Fruit fly (Drosophila melanogaster) whole organism, embryonic: Measurements from ENCODE around the gene CG17187.

Source experiments
- CG11247 ChIP-seq: fragments of 200-800 bp; sonication (Bioruptor generic); IDR thresholded peaks from 2 replicates; pipeline ENCODE4 v1.3.6; 2022; ENCODE audit warnings: missing biosample characterization, missing genetic modification characterization
- CG11398 ChIP-seq: fragments of 200-800 bp; sonication (Bioruptor generic); optimal IDR thresholded peaks from 2 replicates; lab custom pipeline; 2016; ENCODE audit warnings: missing biosample characterization, missing genetic modification characterization
- CG12769 ChIP-seq: fragments of 200-800 bp; sonication (Bioruptor generic); optimal IDR thresholded peaks from 2 replicates; lab custom pipeline; 2019; ENCODE audit warnings: missing biosample characterization, mild to moderate bottlenecking, missing genetic modification characterization, moderate library complexity
- CG14710 ChIP-seq: fragments of 200-800 bp; sonication (Bioruptor generic); optimal IDR thresholded peaks from 3 replicates; lab custom pipeline; 2019; ENCODE audit warnings: missing biosample characterization, mild to moderate bottlenecking, missing genetic modification characterization, moderate library complexity
- CG1529 ChIP-seq: fragments of 200-800 bp; sonication (Bioruptor generic); optimal IDR thresholded peaks from 3 replicates; lab custom pipeline; 2018; ENCODE audit warnings: missing biosample characterization, missing genetic modification characterization
- CG1602 ChIP-seq: fragments of 200-800 bp; sonication (Bioruptor generic); optimal IDR thresholded peaks from 3 replicates; lab custom pipeline; 2016; ENCODE audit warnings: missing biosample characterization, missing genetic modification characterization
- CG17385 ChIP-seq: fragments of 200-800 bp; sonication (Bioruptor generic); optimal IDR thresholded peaks from 3 replicates; lab custom pipeline; 2018; ENCODE audit warnings: missing biosample characterization, mild to moderate bottlenecking, missing genetic modification characterization
- CG31224 ChIP-seq: fragments of 200-800 bp; sonication (Bioruptor generic); IDR thresholded peaks from 2 replicates; pipeline ENCODE4 v1.3.6; 2022; ENCODE audit warnings: missing biosample characterization, missing genetic modification characterization
- CG4282 ChIP-seq: fragments of 200-800 bp; sonication (Bioruptor generic); optimal IDR thresholded peaks from 2 replicates; lab custom pipeline; 2016; ENCODE audit warnings: missing biosample characterization, missing genetic modification characterization
- CG4854 ChIP-seq: fragments of 200-800 bp; sonication (Bioruptor generic); optimal IDR thresholded peaks from 2 replicates; lab custom pipeline; 2016; ENCODE audit warnings: missing biosample characterization, missing genetic modification characterization, inconsistent platforms
- CG6175 ChIP-seq: fragments of 200-800 bp; sonication (Bioruptor generic); IDR thresholded peaks from 3 replicates; pipeline ENCODE4 v1.3.6; 2022; ENCODE audit warnings: missing biosample characterization, missing genetic modification characterization
- CG7372 ChIP-seq: fragments of 200-800 bp; sonication (Bioruptor generic); IDR thresholded peaks from 2 replicates; pipeline ENCODE4 v1.3.6; 2022; ENCODE audit warnings: missing biosample characterization, missing genetic modification characterization
- CG7745 ChIP-seq: fragments of 200-800 bp; sonication (Bioruptor generic); optimal IDR thresholded peaks from 2 replicates; lab custom pipeline; 2018; ENCODE audit warnings: missing biosample characterization, mild to moderate bottlenecking, missing genetic modification characterization, moderate library complexity
- CG8944 ChIP-seq: fragments of 200-800 bp; sonication (Bioruptor generic); optimal IDR thresholded peaks from 3 replicates; lab custom pipeline; 2016; ENCODE audit warnings: missing biosample characterization, missing genetic modification characterization
- CG9609 ChIP-seq: fragments of 200-800 bp; sonication (Bioruptor generic); optimal IDR thresholded peaks from 3 replicates; lab custom pipeline; 2016; ENCODE audit warnings: missing biosample characterization, missing genetic modification characterization
- Fer3 ChIP-seq: fragments of 200-800 bp; sonication (Bioruptor generic); optimal IDR thresholded peaks from 2 replicates; lab custom pipeline; 2018; ENCODE audit warnings: missing biosample characterization, mild to moderate bottlenecking, missing genetic modification characterization, moderate library complexity
- Lhr ChIP-seq: fragments of 200-800 bp; sonication (Bioruptor generic); optimal IDR thresholded peaks from 3 replicates; lab custom pipeline; 2017; ENCODE audit warnings: mild to moderate bottlenecking, missing biosample characterization, missing genetic modification reagents, missing genetic modification characterization
- Optix ChIP-seq: fragments of 200-800 bp; sonication (Bioruptor generic); IDR thresholded peaks from 3 replicates; pipeline ENCODE4 v1.3.6; 2022; ENCODE audit warnings: missing biosample characterization, missing genetic modification characterization
- Pdp1 ChIP-seq, 2 experiments: fragments of 200-800 bp; sonication (Bioruptor generic); optimal IDR thresholded peaks; 3 replicates each; lab custom pipeline; 2016; ENCODE audit warnings: missing biosample characterization in 2 of 2, missing genetic modification characterization in 2 of 2, mild to moderate bottlenecking in 1 of 2, moderate library complexity in 1 of 2
- Side ChIP-seq: fragments of 200-800 bp; sonication (Bioruptor generic); optimal IDR thresholded peaks from 2 replicates; lab custom pipeline; 2016; ENCODE audit warnings: missing biosample characterization, missing genetic modification characterization
- Sry-β ChIP-seq: fragments of 200-800 bp; sonication (Bioruptor generic); optimal IDR thresholded peaks from 2 replicates; lab custom pipeline; 2018; ENCODE audit warnings: missing biosample characterization, mild to moderate bottlenecking, missing genetic modification characterization, moderate library complexity
- Taf1 ChIP-seq: fragments of 200-800 bp; sonication (Bioruptor generic); IDR thresholded peaks from 2 replicates; pipeline ENCODE4 v1.3.6; 2022; ENCODE audit warnings: missing biosample characterization, missing genetic modification characterization
- Usf ChIP-seq: fragments of 200-800 bp; sonication (Bioruptor generic); optimal IDR thresholded peaks from 2 replicates; lab custom pipeline; 2017; ENCODE audit warnings: missing genotype, missing biosample characterization, missing genetic modification characterization
- YL-1 ChIP-seq: fragments of 200-800 bp; sonication (Bioruptor generic); optimal IDR thresholded peaks from 3 replicates; lab custom pipeline; 2017; ENCODE audit warnings: missing biosample characterization, mild to moderate bottlenecking, missing genetic modification characterization
- al ChIP-seq: fragments of 200-800 bp; sonication (Bioruptor generic); IDR thresholded peaks from 2 replicates; pipeline ENCODE4 v1.3.6; 2022; ENCODE audit warnings: missing biosample characterization, missing genetic modification characterization
- aop ChIP-seq: fragments of 200-800 bp; sonication (Bioruptor generic); IDR thresholded peaks from 2 replicates; pipeline ENCODE4 v1.3.6; 2022; ENCODE audit warnings: missing biosample characterization, missing genetic modification characterization
- bbx ChIP-seq: fragments of 200-800 bp; sonication (Bioruptor generic); IDR thresholded peaks from 2 replicates; pipeline ENCODE4 v1.3.6; 2022; ENCODE audit warnings: missing biosample characterization, missing genetic modification characterization; ENCODE audit not compliant: partially characterized antibody
- caup ChIP-seq: fragments of 200-800 bp; sonication (Bioruptor generic); optimal IDR thresholded peaks from 3 replicates; lab custom pipeline; 2017; ENCODE audit warnings: missing biosample characterization, mild to moderate bottlenecking, missing genetic modification characterization, moderate library complexity; ENCODE audit not compliant: severe bottlenecking
- cg ChIP-seq: fragments of 200-800 bp; sonication (Bioruptor generic); optimal IDR thresholded peaks from 3 replicates; lab custom pipeline; 2019; ENCODE audit warnings: missing biosample characterization, mild to moderate bottlenecking, missing genetic modification characterization, moderate library complexity
- cwo ChIP-seq: fragments of 200-800 bp; sonication (Bioruptor generic); optimal IDR thresholded peaks from 3 replicates; lab custom pipeline; 2017; ENCODE audit warnings: missing biosample characterization, missing genetic modification characterization, mild to moderate bottlenecking, moderate library complexity, missing genetic modification reagents
- dpn ChIP-seq, 2 experiments: fragments of 200-800 bp; sonication (Bioruptor generic); optimal IDR thresholded peaks; 3 replicates each; lab custom pipeline; 2016; ENCODE audit warnings: missing biosample characterization in 2 of 2, missing genetic modification characterization in 2 of 2
- ems ChIP-seq: fragments of 200-800 bp; sonication (Bioruptor generic); optimal IDR thresholded peaks from 3 replicates; lab custom pipeline; 2016; ENCODE audit warnings: missing biosample characterization, missing genetic modification characterization
- en ChIP-seq: fragments of 200-800 bp; sonication (Bioruptor generic); optimal IDR thresholded peaks from 2 replicates; lab custom pipeline; 2016; ENCODE audit warnings: missing biosample characterization, missing genetic modification characterization
- esg ChIP-seq: fragments of 200-800 bp; sonication (Bioruptor generic); conservative IDR thresholded peaks from 2 replicates; pipeline ENCODE4 v1.3.6; 2022; ENCODE audit warnings: missing biosample characterization, missing genetic modification characterization
- exex ChIP-seq: fragments of 200-800 bp; sonication (Bioruptor generic); optimal IDR thresholded peaks from 4 replicates; lab custom pipeline; 2018; ENCODE audit warnings: missing biosample characterization, mild to moderate bottlenecking, missing genetic modification characterization, moderate library complexity
- gro ChIP-seq: fragments of 200-800 bp; sonication (Bioruptor generic); optimal IDR thresholded peaks from 2 replicates; lab custom pipeline; 2016; ENCODE audit warnings: missing biosample characterization, missing genetic modification characterization
- gsb ChIP-seq: fragments of 200-800 bp; sonication (Bioruptor generic); IDR thresholded peaks from 2 replicates; pipeline ENCODE4 v1.3.6; 2022; ENCODE audit warnings: missing biosample characterization, missing genetic modification characterization
- insv ChIP-seq, 2 experiments: fragments of 200-800 bp; sonication (Bioruptor generic); optimal IDR thresholded peaks; 3 replicates each; lab custom pipeline; 2016 to 2018; ENCODE audit warnings: missing biosample characterization in 2 of 2, missing genetic modification characterization in 2 of 2
- kay ChIP-seq: fragments of 200-800 bp; sonication (Bioruptor generic); optimal IDR thresholded peaks from 2 replicates; lab custom pipeline; 2016; ENCODE audit warnings: missing biosample characterization, missing genetic modification characterization
- klu ChIP-seq: fragments of 200-800 bp; sonication (Bioruptor generic); IDR thresholded peaks from 2 replicates; pipeline ENCODE4 v1.3.6; 2022; ENCODE audit warnings: missing biosample characterization, missing genetic modification characterization
- knrl ChIP-seq: fragments of 200-800 bp; sonication (Bioruptor generic); IDR thresholded peaks from 3 replicates; pipeline ENCODE4 v1.3.6; 2022; ENCODE audit warnings: missing biosample characterization, missing genetic modification characterization; ENCODE audit not compliant: partially characterized antibody
- lov ChIP-seq, 2 experiments: fragments of 200-800 bp in 1 of 2; fragments of >200 bp in 1 of 2; sonication (Bioruptor generic) in 1 of 2; IDR thresholded peaks in 1 of 2; optimal IDR thresholded peaks in 1 of 2; 2 replicates in 1 of 2; 3 replicates in 1 of 2; pipeline versions ENCODE4 v1.3.6 to Lab custom; 2017 to 2022; ENCODE audit warnings: missing biosample characterization in 1 of 2, missing genetic modification characterization in 1 of 2
- maf-S ChIP-seq: fragments of 200-800 bp; sonication (Bioruptor generic); optimal IDR thresholded peaks from 2 replicates; lab custom pipeline; 2016; ENCODE audit warnings: missing biosample characterization, missing genetic modification characterization
- nau ChIP-seq: fragments of 200-800 bp; sonication (Bioruptor generic); optimal IDR thresholded peaks from 3 replicates; lab custom pipeline; 2017; ENCODE audit warnings: missing biosample characterization, mild to moderate bottlenecking, missing genetic modification characterization, missing genetic modification reagents
- odd ChIP-seq: fragments of 200-800 bp; sonication (Bioruptor generic); optimal IDR thresholded peaks from 2 replicates; lab custom pipeline; 2017; ENCODE audit warnings: missing biosample characterization, mild to moderate bottlenecking, missing genetic modification characterization
- pros ChIP-seq: fragments of 200-800 bp; sonication (Bioruptor generic); optimal IDR thresholded peaks from 3 replicates; lab custom pipeline; 2019; ENCODE audit warnings: missing biosample characterization, mild to moderate bottlenecking, missing genetic modification characterization, moderate library complexity
- slbo ChIP-seq: fragments of 200-800 bp; sonication (Bioruptor generic); IDR thresholded peaks from 2 replicates; pipeline ENCODE4 v1.3.6; 2022; ENCODE audit warnings: missing biosample characterization, missing genetic modification characterization
- sna ChIP-seq: fragments of 200-800 bp; sonication (Bioruptor generic); IDR thresholded peaks from 2 replicates; pipeline ENCODE4 v1.3.6; 2022; ENCODE audit warnings: missing biosample characterization, missing genetic modification characterization; ENCODE audit not compliant: partially characterized antibody
- sr ChIP-seq: fragments of 200-800 bp; sonication (Bioruptor generic); IDR thresholded peaks from 3 replicates; pipeline ENCODE4 v1.3.6; 2022; ENCODE audit warnings: missing biosample characterization, missing genetic modification characterization
- zfh2 ChIP-seq: fragments of 200-800 bp; sonication (Bioruptor generic); optimal IDR thresholded peaks from 2 replicates; lab custom pipeline; 2016; ENCODE audit warnings: missing biosample characterization, missing genetic modification characterization

CG17187 gene

dm6 chr3R:11199227-11199835 lies 32.3 kb downstream of the CG17187 start (continued):
- TF ChIP-seq cg = no peak
- TF ChIP-seq CG8944 (GFP tag; lab: Kevin White, UChicago) = no peak
- no peak for TF ChIP-seq CG14710 (tag; lab: Kevin White, UChicago)
- TF ChIP-seq kay (GFP tag; lab: Kevin White, UChicago) = no peak
- TF ChIP-seq Usf (GFP tag; lab: Kevin White, UChicago) = no peak
- peak; percentile 86 for TF ChIP-seq cwo (GFP tag; lab: Kevin White, UChicago)
- no peak for TF ChIP-seq odd (GFP tag; lab: Kevin White, UChicago)
- TF ChIP-seq CG7745 (tag; lab: Kevin White, UChicago) = peak; percentile 29
- TF ChIP-seq maf-S (GFP tag; lab: Kevin White, UChicago) = no peak
- no peak for TF ChIP-seq slbo (GFP tag; lab: Robert Waterston, UW)
- no peak for TF ChIP-seq aop (GFP tag; lab: Robert Waterston, UW)
- TF ChIP-seq esg = no peak
- no peak for TF ChIP-seq Lhr (GFP tag; lab: Kevin White, UChicago)
- no peak for TF ChIP-seq CG9609 (GFP tag; lab: Kevin White, UChicago)
- TF ChIP-seq CG7372 (GFP tag; lab: Robert Waterston, UW) = no peak
- TF ChIP-seq CG31224 (GFP tag; lab: Robert Waterston, UW) = peak; percentile 74
- TF ChIP-seq CG17385 (GFP tag; lab: Kevin White, UChicago) = no peak
- peak; percentile 6 for TF ChIP-seq CG12769 (tag; lab: Kevin White, UChicago)
- TF ChIP-seq bbx (GFP tag; lab: Robert Waterston, UW) = no peak
- no peak for TF ChIP-seq caup (GFP tag; lab: Kevin White, UChicago)
- no peak for TF ChIP-seq CG1529 (GFP tag; lab: Kevin White, UChicago)
- TF ChIP-seq CG11398 = no peak
- TF ChIP-seq ems (GFP tag; lab: Kevin White, UChicago) = no peak
- TF ChIP-seq exex (tag; lab: Kevin White, UChicago) = peak; percentile 98
- no peak for TF ChIP-seq Taf1
- TF ChIP-seq sr = no peak
- no peak for TF ChIP-seq nau (GFP tag; lab: Kevin White, UChicago)
- TF ChIP-seq klu (GFP tag; lab: Robert Waterston, UW) = no peak
- no peak for TF ChIP-seq en (GFP tag; lab: Kevin White, UChicago)
- TF ChIP-seq dpn (GFP tag; optimal IDR thresholded peaks at IDR 0.05; lab: Kevin White, UChicago) = no peak
- TF ChIP-seq Sry-β (GFP tag; lab: Kevin White, UChicago) = no peak
- no peak for TF ChIP-seq gsb
- TF ChIP-seq CG4854 (GFP tag; lab: Kevin White, UChicago) = no peak
- no peak for TF ChIP-seq knrl (GFP tag; lab: Robert Waterston, UW)
- no peak for TF ChIP-seq gro (GFP tag; lab: Kevin White, UChicago)
- no peak for TF ChIP-seq YL-1 (GFP tag; lab: Kevin White, UChicago)
- TF ChIP-seq lov (optimal IDR thresholded peaks at IDR 0.05; lab: Kevin White, UChicago) = no peak
- no peak for TF ChIP-seq lov (GFP tag; IDR thresholded peaks at IDR 0.05; lab: Robert Waterston, UW)
- TF ChIP-seq Side (GFP tag; lab: Kevin White, UChicago) = no peak
- no peak for TF ChIP-seq insv (GFP tag; optimal IDR thresholded peaks at IDR 0.05; lab: Kevin White, UChicago)
- no peak for TF ChIP-seq CG1602 (GFP tag; lab: Kevin White, UChicago)
- no peak for TF ChIP-seq sna (GFP tag; lab: Robert Waterston, UW)
- TF ChIP-seq zfh2 (GFP tag; lab: Kevin White, UChicago) = no peak
- TF ChIP-seq al (GFP tag; lab: Robert Waterston, UW) = no peak
- TF ChIP-seq CG4282 (GFP tag; lab: Kevin White, UChicago) = no peak
- no peak for TF ChIP-seq Fer3 (tag; lab: Kevin White, UChicago)
- TF ChIP-seq pros (GFP tag; lab: Kevin White, UChicago) = no peak
- TF ChIP-seq CG11247 (GFP tag; lab: Robert Waterston, UW) = 0 out of 2 replicates have a peak, but pooled peaks have one; percentile 29
- no peak for TF ChIP-seq Optix
- TF ChIP-seq Pdp1 (GFP tag; optimal IDR thresholded peaks at IDR 0.05; lab: Kevin White, UChicago) = peak in 1 of 2 experiments; percentile 84
- no peak for TF ChIP-seq CG6175 (GFP tag; lab: Robert Waterston, UW)
